Worm (Caenorhabditis elegans) whole organism, mixed stage, embryonic: ENCODE data around the gene pph-1.

Experiments used
- ces-1 ChIP-seq: fragments of 150-350 bp; optimal IDR thresholded peaks from 2 replicates; lab custom pipeline; 2014; ENCODE audit warnings: missing biosample characterization, missing genetic modification reagents, missing genetic modification characterization
- cnd-1 ChIP-seq: fragments of 200-800 bp; sonication (Bioruptor generic); optimal IDR thresholded peaks from 2 replicates; lab custom pipeline; 2018; ENCODE audit warnings: mild to moderate bottlenecking, missing genetic modification characterization, missing compliant biosample characterization
- hlh-1 ChIP-seq: fragments of 150-350 bp; optimal IDR thresholded peaks from 2 replicates; lab custom pipeline; 2014; ENCODE audit warnings: missing biosample characterization, missing genetic modification reagents, missing genetic modification characterization
- lsy-2 ChIP-seq: fragments of 150-350 bp; optimal IDR thresholded peaks from 2 replicates; lab custom pipeline; 2014; ENCODE audit warnings: missing biosample characterization, missing genetic modification characterization
- mep-1 ChIP-seq: fragments of 150-350 bp; optimal IDR thresholded peaks from 2 replicates; lab custom pipeline; 2017; ENCODE audit warnings: missing biosample characterization, missing genetic modification reagents, missing genetic modification characterization, inconsistent platforms
- nhr-12 ChIP-seq: fragments of 150-350 bp; optimal IDR thresholded peaks from 2 replicates; lab custom pipeline; 2014; ENCODE audit warnings: missing biosample characterization, missing genetic modification characterization
- nhr-28 ChIP-seq: fragments of 150-350 bp; optimal IDR thresholded peaks from 2 replicates; lab custom pipeline; 2014; ENCODE audit warnings: missing biosample characterization, missing genetic modification characterization
- nhr-76 ChIP-seq: sonication (generic microtip); optimal IDR thresholded peaks from 2 replicates; lab custom pipeline; 2017; ENCODE audit warnings: missing biosample characterization, missing genetic modification characterization
- snpc-4 ChIP-seq: fragments of 150-350 bp; optimal IDR thresholded peaks from 2 replicates; lab custom pipeline; 2014; ENCODE audit warnings: missing biosample characterization, missing genetic modification characterization
- tbx-8 ChIP-seq: fragments of 200-800 bp; sonication (Bioruptor generic); optimal IDR thresholded peaks from 2 replicates; lab custom pipeline; 2018; ENCODE audit warnings: mild to moderate bottlenecking, missing genetic modification characterization, moderate library complexity, missing compliant biosample characterization
- unc-62 ChIP-seq: fragments of 150-350 bp; optimal IDR thresholded peaks from 2 replicates; lab custom pipeline; 2014; ENCODE audit warnings: missing biosample characterization, missing genetic modification reagents, missing genetic modification characterization
- ztf-11 ChIP-seq: fragments of 150-350 bp; optimal IDR thresholded peaks from 2 replicates; lab custom pipeline; 2014; ENCODE audit warnings: missing biosample characterization, missing genetic modification characterization

- TF ChIP-seq mep-1 (tag; lab: Kevin White, UChicago), result no peak
- TF ChIP-seq nhr-76, result no peak
- TF ChIP-seq lsy-2 (tag; lab: Kevin White, UChicago), result no peak
- TF ChIP-seq nhr-28 (tag; lab: Kevin White, UChicago), result no peak
- TF ChIP-seq tbx-8 (GFP tag; lab: Kevin White, UChicago), result no peak
- no peak for TF ChIP-seq snpc-4
- peak; percentile 100 for TF ChIP-seq ces-1
- no peak for TF ChIP-seq cnd-1 (tag; lab: Kevin White, UChicago)
- no peak for TF ChIP-seq ztf-11 (tag; lab: Kevin White, UChicago)
- TF ChIP-seq hlh-1, result no peak
- TF ChIP-seq unc-62 (GFP tag; lab: Kevin White, UChicago), result no peak
- TF ChIP-seq nhr-12 (tag; lab: Kevin White, UChicago), result no peak
These were observed 19.0 kb downstream of the pph-1 start for ce11 chrV:10721304-10721703.
